Fruit fly (Drosophila melanogaster): ENCODE results near the gene CG44198.
A peak's percentile ranks its signal among the peaks of the same experiment; 100 is the strongest.

Gene CG44198

dm6 chr2L:13145035-13145683, 26.2 kb upstream of the CG44198 start (continued):
- no peak for TF ChIP-seq usp (GFP tag; optimal IDR thresholded peaks at IDR 0.05)
- TF ChIP-seq CG3281 (GFP tag; optimal IDR thresholded peaks at IDR 0.05), result peak; percentile 85
- no peak for TF ChIP-seq Ssrp (tag; optimal IDR thresholded peaks at IDR 0.05)
- TF ChIP-seq da (GFP tag; optimal IDR thresholded peaks at IDR 0.05), result no peak
- TF ChIP-seq Stat92E (GFP tag; optimal IDR thresholded peaks at IDR 0.05), result no peak
- TF ChIP-seq CG1602 (GFP tag; optimal IDR thresholded peaks at IDR 0.05), result peak; percentile 49
- TF ChIP-seq Vsx1 (GFP tag; optimal IDR thresholded peaks at IDR 0.05), result no peak
- no peak for TF ChIP-seq z (GFP tag; IDR thresholded peaks at IDR 0.05)
- TF ChIP-seq CG7839 (tag; optimal IDR thresholded peaks at IDR 0.05), result peak; percentile 90
- peak; percentile 30 for TF ChIP-seq cato (GFP tag; optimal IDR thresholded peaks at IDR 0.05; ENCODE audit: borderline replicate concordance)
- TF ChIP-seq CG12299 (tag; optimal IDR thresholded peaks at IDR 0.05), result peak; percentile 15
- TF ChIP-seq Abd-B (GFP tag; optimal IDR thresholded peaks at IDR 0.05), result peak; percentile 76
- TF ChIP-seq prd (optimal IDR thresholded peaks at IDR 0.05), result no peak
- TF ChIP-seq prd (GFP tag; IDR thresholded peaks at IDR 0.05), result peak; percentile 82
- TF ChIP-seq CG13894 (tag; optimal IDR thresholded peaks at IDR 0.05), result peak; percentile 71
- peak; percentile 64 for TF ChIP-seq Max (GFP tag; optimal IDR thresholded peaks at IDR 0.05)
- TF ChIP-seq CG16813 (GFP tag; IDR thresholded peaks at IDR 0.05; ENCODE audit: partially characterized antibody), result no peak
- TF ChIP-seq Gug (GFP tag; IDR thresholded peaks at IDR 0.05), result peak; percentile 53; the same call in 3 of the 4 replicates
- TF ChIP-seq amos (GFP tag; IDR thresholded peaks at IDR 0.05; ENCODE audit: partially characterized antibody), result no peak
- 0 out of 3 replicates have a peak, but pooled peaks have one; percentile 56 for TF ChIP-seq CG11560 (tag; IDR thresholded peaks at IDR 0.05)
- TF ChIP-seq CG10209 (GFP tag; optimal IDR thresholded peaks at IDR 0.05), result peak; percentile 77
- TF ChIP-seq p53 (GFP tag; optimal IDR thresholded peaks at IDR 0.05), result no peak
- TF ChIP-seq emc (GFP tag; optimal IDR thresholded peaks at IDR 0.05), result peak; percentile 31
- peak; percentile 83 for TF ChIP-seq CG14441 (GFP tag; IDR thresholded peaks at IDR 0.05)
- no peak for TF ChIP-seq CG8359 (GFP tag; optimal IDR thresholded peaks at IDR 0.05; ENCODE audit: borderline replicate concordance)
- no peak for TF ChIP-seq CG6791 (GFP tag; IDR thresholded peaks at IDR 0.05; ENCODE audit: partially characterized antibody)
- no peak for TF ChIP-seq Tbp (GFP tag; optimal IDR thresholded peaks at IDR 0.05)
- peak; percentile 70 for TF ChIP-seq HLH54F (GFP tag; optimal IDR thresholded peaks at IDR 0.05)
- peak; percentile 76 for TF ChIP-seq HLH3B (GFP tag; IDR thresholded peaks at IDR 0.05)
- TF ChIP-seq br (optimal IDR thresholded peaks at IDR 0.05), result no peak
- no peak for TF ChIP-seq CG3065 (GFP tag; optimal IDR thresholded peaks at IDR 0.05)
- no peak for TF ChIP-seq MESR4 (GFP tag; optimal IDR thresholded peaks at IDR 0.05)
- TF ChIP-seq CG17186 (GFP tag; optimal IDR thresholded peaks at IDR 0.05), result no peak
- peak; percentile 19 for TF ChIP-seq Ets97D (GFP tag; optimal IDR thresholded peaks at IDR 0.05)
- TF ChIP-seq Fer3 (tag; optimal IDR thresholded peaks at IDR 0.05), result peak; percentile 87
- TF ChIP-seq repo (GFP tag; optimal IDR thresholded peaks at IDR 0.05), result peak; percentile 46
- peak; percentile 89 for TF ChIP-seq cwo (GFP tag; optimal IDR thresholded peaks at IDR 0.05)
- 0 out of 3 replicates have a peak, but pooled peaks have one; percentile 20 for TF ChIP-seq C15 (GFP tag; IDR thresholded peaks at IDR 0.05)
- TF ChIP-seq E2f2 (GFP tag; IDR thresholded peaks at IDR 0.05), result peak; percentile 61
- TF ChIP-seq gt (GFP tag; IDR thresholded peaks at IDR 0.05), result no peak
- TF ChIP-seq ind (GFP tag; optimal IDR thresholded peaks at IDR 0.05), result peak; percentile 83
- peak; percentile 80 for TF ChIP-seq CG12659 (GFP tag; optimal IDR thresholded peaks at IDR 0.05)
- TF ChIP-seq CG7745 (tag; optimal IDR thresholded peaks at IDR 0.05), result no peak
- TF ChIP-seq ap (GFP tag; IDR thresholded peaks at IDR 0.05), result peak; percentile 62
- TF ChIP-seq CG9797 (GFP tag; optimal IDR thresholded peaks at IDR 0.05), result no peak
- TF ChIP-seq scrt (GFP tag; optimal IDR thresholded peaks at IDR 0.05), result peak; percentile 71
- TF ChIP-seq phol (tag; optimal IDR thresholded peaks at IDR 0.05), result peak; percentile 72
- peak; percentile 65 for TF ChIP-seq CG7556 (GFP tag; optimal IDR thresholded peaks at IDR 0.05)
- peak; percentile 77; the same call in 2 of the 3 replicates for TF ChIP-seq so (GFP tag; IDR thresholded peaks at IDR 0.05)
- TF ChIP-seq Lim3 (GFP tag; IDR thresholded peaks at IDR 0.05), result no peak
